Worm (Caenorhabditis elegans): ENCODE results near the gene spp-22.

DNA sequence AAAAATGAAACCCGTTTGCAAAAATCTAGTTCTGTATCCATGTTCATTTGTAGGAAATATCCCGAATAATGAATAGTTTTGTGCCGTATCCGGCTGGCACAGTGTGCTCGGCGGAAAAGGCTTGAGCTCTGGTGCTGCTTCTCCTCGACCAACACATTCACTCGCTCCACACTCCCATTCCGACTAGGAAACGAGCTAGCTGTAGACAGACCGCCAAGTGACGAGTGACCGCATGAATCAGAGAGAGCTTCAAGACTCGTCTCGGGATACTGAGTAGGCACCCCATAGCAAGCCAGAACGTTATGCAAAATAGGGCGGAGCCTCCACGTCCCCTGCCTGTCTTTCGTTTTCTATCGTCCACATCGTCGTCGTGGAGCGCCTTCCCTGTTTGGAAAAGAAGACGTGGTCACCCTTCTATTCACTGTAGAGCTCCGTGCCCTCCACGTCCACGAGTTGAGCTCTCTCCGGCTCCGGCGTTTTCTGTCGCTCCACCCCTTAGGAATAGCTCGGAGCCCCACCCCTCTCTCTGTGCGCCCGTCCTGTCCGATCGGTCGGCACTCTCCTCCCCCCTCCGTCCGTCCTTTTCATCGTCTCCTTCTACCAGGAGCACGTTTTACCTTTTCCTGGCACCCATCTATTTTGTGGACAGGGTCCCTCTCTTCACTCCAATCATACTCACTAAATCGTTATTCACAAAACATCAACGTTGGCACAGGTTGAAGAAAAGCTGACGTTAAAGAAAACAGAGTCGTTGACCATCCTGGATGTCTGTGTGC, 6.4 kb downstream of the spp-22 start, which contains the start of gene syd-9:
- TF ChIP-seq ama-1 (optimal IDR thresholded peaks at IDR 0.05) (no peak), ama-1 (GFP tag; optimal IDR thresholded peaks at IDR 0.05) (no peak), sea-2 (GFP tag; IDR thresholded peaks at IDR 0.05) (no peak), lin-40 (tag; optimal IDR thresholded peaks at IDR 0.05) (no peak), sptf-2 (GFP tag; optimal IDR thresholded peaks at IDR 0.05) (no peak), pha-4 (tag; optimal IDR thresholded peaks at IDR 0.05) (no peak), madf-6 (GFP tag; IDR thresholded peaks at IDR 0.05) (no peak)

Data from whole organism, young adult.